Worm (Caenorhabditis elegans): ENCODE results near the gene C25H3.14.

C25H3.14 gene

ce11 chrII:5660736-5661734 lies 33.9 kb upstream of the C25H3.14 start, which contains the start of the genes ift-43 and mdt-26 (continued):
- TF ChIP-seq ceh-82 (tag; optimal IDR thresholded peaks at IDR 0.05), result peak; percentile 17 to 89 (median 77)
- TF ChIP-seq nhr-85 (tag), result peak; percentile 87
- TF ChIP-seq snu-23 (GFP tag; optimal IDR thresholded peaks at IDR 0.05), result peak; percentile 93
- TF ChIP-seq ceh-88 (GFP tag; IDR thresholded peaks at IDR 0.05), result peak; percentile 71
- TF ChIP-seq isw-1 (GFP tag; IDR thresholded peaks at IDR 0.05), result peak; percentile 89
- TF ChIP-seq C04F5.9 (tag; optimal IDR thresholded peaks at IDR 0.05), result peak; percentile 56
- TF ChIP-seq lin-35 (GFP tag; optimal IDR thresholded peaks at IDR 0.05), result peak; percentile 77 to 79
- peak in 1 of 2 experiments; percentile 82 for TF ChIP-seq ztf-11 (tag; optimal IDR thresholded peaks at IDR 0.05)
- TF ChIP-seq snpc-4 (tag; optimal IDR thresholded peaks at IDR 0.05), result peak; percentile 58
- TF ChIP-seq xbp-1 (tag; optimal IDR thresholded peaks at IDR 0.05), result peak; percentile 96
- TF ChIP-seq nhr-90 (tag; optimal IDR thresholded peaks at IDR 0.05; ENCODE audit: poor library complexity), result peak; percentile 88
- TF ChIP-seq nhr-237 (tag; optimal IDR thresholded peaks at IDR 0.05), result peak; percentile 74
- TF ChIP-seq hpl-2 (GFP tag; optimal IDR thresholded peaks at IDR 0.05), result peak; percentile 49
- peak; percentile 44 for TF ChIP-seq nhr-76 (tag; optimal IDR thresholded peaks at IDR 0.05)
- TF ChIP-seq pag-3 (tag; optimal IDR thresholded peaks at IDR 0.05; ENCODE audit: borderline replicate concordance, insufficient read depth), result peak; percentile 1
- peak in 1 of 2 experiments; percentile 78 for TF ChIP-seq mdl-1 (tag; optimal IDR thresholded peaks at IDR 0.05)
- TF ChIP-seq rnt-1 (tag; optimal IDR thresholded peaks at IDR 0.05), result peak; percentile 78
- no peak for TF ChIP-seq mef-2 (tag; optimal IDR thresholded peaks at IDR 0.05)
- TF ChIP-seq ceh-90 (tag; optimal IDR thresholded peaks at IDR 0.05), result no peak
- TF ChIP-seq pax-3 (tag; optimal IDR thresholded peaks at IDR 0.05), result peak; percentile 53
- peak; percentile 92 for TF ChIP-seq tbx-2 (tag; optimal IDR thresholded peaks at IDR 0.05)
- TF ChIP-seq efl-3 (GFP tag; optimal IDR thresholded peaks at IDR 0.05), result peak; percentile 74
- TF ChIP-seq aly-2 (tag; optimal IDR thresholded peaks at IDR 0.05), result peak; percentile 44
- peak; percentile 15 for TF ChIP-seq ceh-63 (GFP tag; optimal IDR thresholded peaks at IDR 0.05)
- TF ChIP-seq nhr-28 (tag; optimal IDR thresholded peaks at IDR 0.05), result no peak
- peak; percentile 82 for TF ChIP-seq jun-1 (tag; optimal IDR thresholded peaks at IDR 0.05)
- TF ChIP-seq elt-3 (tag; optimal IDR thresholded peaks at IDR 0.05), result peak in 2 of 6 experiments; percentile 57 to 58
- TF ChIP-seq F16B12.6 (tag; optimal IDR thresholded peaks at IDR 0.05), result peak; percentile 48
- TF ChIP-seq elt-2 (tag; optimal IDR thresholded peaks at IDR 0.05), result peak; percentile 57
- TF ChIP-seq nhr-77 (tag; optimal IDR thresholded peaks at IDR 0.05), result peak; percentile 66
- TF ChIP-seq ztf-4 (tag; optimal IDR thresholded peaks at IDR 0.05), result peak; percentile 73
- no peak for TF ChIP-seq unc-62 (GFP tag; optimal IDR thresholded peaks at IDR 0.05)
- peak; percentile 90 for TF ChIP-seq fkh-8 (tag; optimal IDR thresholded peaks at IDR 0.05)
- peak; percentile 99 for TF ChIP-seq ama-1 (optimal IDR thresholded peaks at IDR 0.05)
- TF ChIP-seq egl-13 (tag; optimal IDR thresholded peaks at IDR 0.05), result peak; percentile 85
- TF ChIP-seq ceh-8 (GFP tag; optimal IDR thresholded peaks at IDR 0.05), result peak; percentile 58
- peak; percentile 76 for TF ChIP-seq lin-14 (GFP tag; optimal IDR thresholded peaks at IDR 0.05)
- peak; percentile 83 to 90 for TF ChIP-seq lsy-2 (tag; optimal IDR thresholded peaks at IDR 0.05)
- TF ChIP-seq C34B4.2 (tag; optimal IDR thresholded peaks at IDR 0.05), result peak; percentile 14
- TF ChIP-seq nhr-11 (tag; optimal IDR thresholded peaks at IDR 0.05), result peak; percentile 1
- TF ChIP-seq nhr-84 (tag; optimal IDR thresholded peaks at IDR 0.05), result no peak
- peak; percentile 28 for TF ChIP-seq fkh-4 (tag; optimal IDR thresholded peaks at IDR 0.05; ENCODE audit: borderline replicate concordance)
- peak; percentile 77 for TF ChIP-seq sox-4 (tag; optimal IDR thresholded peaks at IDR 0.05)
- TF ChIP-seq nhr-19 (GFP tag; conservative IDR thresholded peaks at IDR 0.05), result peak; percentile 81
- TF ChIP-seq unc-130 (tag; optimal IDR thresholded peaks at IDR 0.05), result no peak
- peak; percentile 87 for TF ChIP-seq irx-1 (tag; optimal IDR thresholded peaks at IDR 0.05)
- TF ChIP-seq unc-86 (tag; optimal IDR thresholded peaks at IDR 0.05), result peak; percentile 88
- TF ChIP-seq unc-30 (tag; optimal IDR thresholded peaks at IDR 0.05), result no peak
- TF ChIP-seq ces-1 (GFP tag; optimal IDR thresholded peaks at IDR 0.05), result no peak
- TF ChIP-seq unc-98 (GFP tag; IDR thresholded peaks at IDR 0.05), result no peak

All from whole organism, L1 larva.